Worm (Caenorhabditis elegans) whole organism, young adult: ENCODE measurements around the gene Y116A8A.4.
A peak's percentile ranks its signal among the peaks of the same experiment; 100 is the strongest.
"Not testable (repeated sequence)": the region's sequence is repeated elsewhere in the genome, so short reads cannot be mapped to it uniquely, and the experiment has no call there.

Source experiments
- B0019.2 ChIP-seq: fragments of 200-800 bp; sonication (Bioruptor generic); conservative IDR thresholded peaks from 2 replicates; pipeline ENCODE4 v1.3.6; 2022; ENCODE audit warnings: missing genetic modification reagents, missing genetic modification characterization, missing compliant biosample characterization
- B0336.3 ChIP-seq: fragments of 200-800 bp; sonication (Bioruptor generic); IDR thresholded peaks from 2 replicates; pipeline ENCODE4 v1.3.6; 2022; ENCODE audit warnings: missing genetic modification characterization, missing compliant biosample characterization
- C06A6.2 ChIP-seq: fragments of 200-800 bp; sonication (Bioruptor generic); conservative IDR thresholded peaks from 2 replicates; pipeline ENCODE4 v1.3.6; 2022; ENCODE audit warnings: missing genetic modification characterization, missing compliant biosample characterization
- F37B4.10 ChIP-seq: fragments of 200-800 bp; sonication (Bioruptor generic); IDR thresholded peaks from 2 replicates; pipeline ENCODE4 v1.3.6; 2022; ENCODE audit warnings: missing genetic modification characterization, missing compliant biosample characterization
- K11D2.4 ChIP-seq: fragments of 200-800 bp; sonication (Bioruptor generic); IDR thresholded peaks from 2 replicates; pipeline ENCODE4 v1.3.6; 2022; ENCODE audit warnings: missing genetic modification reagents, missing genetic modification characterization, missing compliant biosample characterization
- K12H6.12 ChIP-seq: fragments of 200-800 bp; sonication (Bioruptor generic); optimal IDR thresholded peaks from 2 replicates; lab custom pipeline; 2018; ENCODE audit warnings: mild to moderate bottlenecking, missing genetic modification characterization, missing compliant biosample characterization
- Y53F4B.3 ChIP-seq: fragments of 200-800 bp; sonication (Bioruptor generic); IDR thresholded peaks from 2 replicates; pipeline ENCODE4 v1.3.6; 2022; ENCODE audit warnings: missing genetic modification reagents, missing genetic modification characterization, missing compliant biosample characterization
- Y53G8AR.9 ChIP-seq: fragments of 200-800 bp; sonication (Bioruptor generic); conservative IDR thresholded peaks from 2 replicates; pipeline ENCODE4 v1.3.6; 2022; ENCODE audit warnings: missing genetic modification reagents, missing genetic modification characterization, missing compliant biosample characterization
- Y56A3A.18 ChIP-seq: fragments of 200-800 bp; sonication (Bioruptor generic); IDR thresholded peaks from 2 replicates; pipeline ENCODE4 v1.3.6; 2022; ENCODE audit warnings: missing genetic modification reagents, missing genetic modification characterization, missing compliant biosample characterization
- Y95B8A.8 ChIP-seq: fragments of 200-800 bp; sonication (Bioruptor generic); IDR thresholded peaks from 2 replicates; pipeline ENCODE4 v1.3.6; 2022; ENCODE audit warnings: missing genetic modification reagents, missing genetic modification characterization, missing compliant biosample characterization
- aptf-2 ChIP-seq: fragments of 200-800 bp; sonication (Bioruptor generic); conservative IDR thresholded peaks from 2 replicates; pipeline ENCODE4 v1.3.6; 2022; ENCODE audit warnings: missing genetic modification reagents, missing genetic modification characterization, missing compliant biosample characterization
- attf-3 ChIP-seq: fragments of 200-800 bp; sonication (Bioruptor generic); conservative IDR thresholded peaks from 2 replicates; pipeline ENCODE4 v1.3.6; 2022; ENCODE audit warnings: missing genetic modification reagents, missing genetic modification characterization, missing compliant biosample characterization
- attf-6 ChIP-seq: fragments of 200-800 bp; sonication (Bioruptor generic); IDR thresholded peaks from 2 replicates; pipeline ENCODE4 v1.3.6; 2022; ENCODE audit warnings: missing genetic modification reagents, missing genetic modification characterization, missing compliant biosample characterization
- bed-1 ChIP-seq: fragments of 200-800 bp; sonication (Bioruptor generic); IDR thresholded peaks from 2 replicates; pipeline ENCODE4 v1.3.6; 2022; ENCODE audit warnings: missing genetic modification reagents, missing genetic modification characterization, missing compliant biosample characterization
- cebp-1 ChIP-seq, 2 experiments: fragments of 200-800 bp in 1 of 2; sonication (Bioruptor generic) in 1 of 2; sonication (generic microtip) in 1 of 2; IDR thresholded peaks in 1 of 2; optimal IDR thresholded peaks in 1 of 2; 2 replicates each; pipeline versions ENCODE4 v1.3.6 to Lab custom; 2017 to 2022; ENCODE audit warnings: missing compliant biosample characterization in 2 of 2, missing genetic modification characterization in 2 of 2, mild to moderate bottlenecking in 1 of 2, missing genetic modification reagents in 1 of 2, moderate library complexity in 1 of 2
- cebp-2 ChIP-seq: fragments of 200-800 bp; sonication (Bioruptor generic); IDR thresholded peaks from 2 replicates; pipeline ENCODE4 v1.3.6; 2022; ENCODE audit warnings: missing genetic modification characterization, missing compliant biosample characterization
- ceh-100 ChIP-seq: fragments of 200-800 bp; sonication (Bioruptor generic); IDR thresholded peaks from 2 replicates; pipeline ENCODE4 v1.3.6; 2022; ENCODE audit warnings: missing genetic modification reagents, missing genetic modification characterization, missing compliant biosample characterization
- chd-7 ChIP-seq: sonication (generic microtip); optimal IDR thresholded peaks from 2 replicates; lab custom pipeline; 2016; ENCODE audit warnings: mild to moderate bottlenecking, missing genetic modification characterization, moderate library complexity, missing compliant biosample characterization
- dox-1 ChIP-seq: fragments of 200-800 bp; sonication (Bioruptor generic); IDR thresholded peaks from 2 replicates; pipeline ENCODE4 v1.3.6; 2022; ENCODE audit warnings: missing genetic modification reagents, missing genetic modification characterization, missing compliant biosample characterization
- egl-44 ChIP-seq: fragments of 200-800 bp; sonication (Bioruptor generic); IDR thresholded peaks from 2 replicates; pipeline ENCODE4 v1.3.6; 2022; ENCODE audit warnings: missing genetic modification reagents, missing genetic modification characterization, missing compliant biosample characterization
- egrh-3 ChIP-seq: fragments of 200-800 bp; sonication (Bioruptor generic); IDR thresholded peaks from 2 replicates; pipeline ENCODE4 v1.3.6; 2022; ENCODE audit warnings: missing genetic modification reagents, missing genetic modification characterization, missing compliant biosample characterization
- ekl-4 ChIP-seq: fragments of 200-800 bp; sonication (Bioruptor generic); IDR thresholded peaks from 2 replicates; pipeline ENCODE4 v1.3.6; 2022; ENCODE audit warnings: missing genetic modification reagents, missing genetic modification characterization, missing compliant biosample characterization
- hmg-1.2 ChIP-seq: fragments of 200-800 bp; sonication (Bioruptor generic); IDR thresholded peaks from 2 replicates; pipeline ENCODE4 v1.3.6; 2022; ENCODE audit warnings: missing genetic modification reagents, missing genetic modification characterization, missing compliant biosample characterization
- hmg-20 ChIP-seq: fragments of 200-800 bp; sonication (Bioruptor generic); IDR thresholded peaks from 2 replicates; pipeline ENCODE4 v1.3.6; 2022; ENCODE audit warnings: missing genetic modification reagents, missing genetic modification characterization, missing compliant biosample characterization
- hsf-1 ChIP-seq: fragments of 200-800 bp; sonication (Bioruptor generic); IDR thresholded peaks from 2 replicates; pipeline ENCODE4 v1.3.6; 2022; ENCODE audit warnings: missing genetic modification reagents, missing genetic modification characterization, missing compliant biosample characterization
- lag-1 ChIP-seq: fragments of 200-800 bp; sonication (Bioruptor generic); IDR thresholded peaks from 2 replicates; pipeline ENCODE4 v1.3.6; 2022; ENCODE audit warnings: missing genetic modification reagents, missing genetic modification characterization, missing compliant biosample characterization
- let-526 ChIP-seq: fragments of 200-800 bp; sonication (Bioruptor generic); IDR thresholded peaks from 2 replicates; pipeline ENCODE4 v1.3.6; 2022; ENCODE audit warnings: missing genetic modification reagents, missing genetic modification characterization, missing compliant biosample characterization
- lin-26 ChIP-seq: fragments of 200-800 bp; sonication (Bioruptor generic); IDR thresholded peaks from 2 replicates; pipeline ENCODE4 v1.3.6; 2022; ENCODE audit warnings: missing genetic modification reagents, missing genetic modification characterization, missing compliant biosample characterization
- lin-54 ChIP-seq: fragments of 200-800 bp; sonication (Bioruptor generic); optimal IDR thresholded peaks from 2 replicates; lab custom pipeline; 2018; ENCODE audit warnings: mild to moderate bottlenecking, missing genetic modification characterization, missing compliant biosample characterization
- madf-6 ChIP-seq: fragments of 200-800 bp; sonication (Bioruptor generic); IDR thresholded peaks from 2 replicates; pipeline ENCODE4 v1.3.6; 2022; ENCODE audit warnings: missing genetic modification reagents, missing genetic modification characterization, missing compliant biosample characterization
- madf-8 ChIP-seq: fragments of 200-800 bp; sonication (Bioruptor generic); conservative IDR thresholded peaks from 2 replicates; pipeline ENCODE4 v1.3.6; 2022; ENCODE audit warnings: missing genetic modification reagents, missing genetic modification characterization, missing compliant biosample characterization
- mcd-1 ChIP-seq: fragments of 200-800 bp; sonication (Bioruptor generic); IDR thresholded peaks from 2 replicates; pipeline ENCODE4 v1.3.6; 2022; ENCODE audit warnings: missing genetic modification reagents, missing genetic modification characterization, missing compliant biosample characterization
- nhr-80 ChIP-seq: sonication (generic microtip); optimal IDR thresholded peaks from 2 replicates; lab custom pipeline; 2016; ENCODE audit warnings: missing genetic modification characterization, missing compliant biosample characterization
- pbrm-1 ChIP-seq: fragments of 200-800 bp; sonication (Bioruptor generic); IDR thresholded peaks from 2 replicates; pipeline ENCODE4 v1.3.6; 2022; ENCODE audit warnings: missing genetic modification reagents, missing genetic modification characterization, missing compliant biosample characterization
- repo-1 ChIP-seq: sonication (generic microtip); optimal IDR thresholded peaks from 2 replicates; lab custom pipeline; 2017; ENCODE audit warnings: mild to moderate bottlenecking, missing genetic modification characterization, missing compliant biosample characterization
- rpc-1 ChIP-seq, 2 experiments: fragments of 150-350 bp in 1 of 2; sonication (generic microtip) in 1 of 2; optimal IDR thresholded peaks; 2 replicates each; lab custom pipeline; 2014 to 2018; ENCODE audit warnings: missing biosample characterization in 1 of 2, missing genetic modification characterization in 1 of 2, missing genetic modification reagents in 1 of 2, missing genotype in 1 of 2
- sea-2 ChIP-seq: fragments of 200-800 bp; sonication (Bioruptor generic); IDR thresholded peaks from 2 replicates; pipeline ENCODE4 v1.3.6; 2022; ENCODE audit warnings: missing genetic modification characterization, missing compliant biosample characterization
- snpc-4 ChIP-seq, 5 experiments: fragments of 150-350 bp in 1 of 5; sonication (generic microtip) in 4 of 5; optimal IDR thresholded peaks; 2 replicates each; lab custom pipeline; 2014 to 2018; ENCODE audit warnings: missing genetic modification characterization in 5 of 5, missing biosample characterization in 3 of 5, antibody characterized with exemption in 2 of 5, mild to moderate bottlenecking in 2 of 5, missing compliant biosample characterization in 2 of 5, missing genotype in 2 of 5, moderate library complexity in 2 of 5, missing genetic modification reagents in 1 of 5
- tbp1 ChIP-seq: fragments of 200-800 bp; sonication (Bioruptor generic); optimal IDR thresholded peaks from 2 replicates; lab custom pipeline; 2018; ENCODE audit warnings: mild to moderate bottlenecking, missing genetic modification characterization, missing compliant biosample characterization
- ztf-18 ChIP-seq: sonication (generic microtip); optimal IDR thresholded peaks from 2 replicates; lab custom pipeline; 2016; ENCODE audit warnings: missing genotype, mild to moderate bottlenecking, missing genetic modification characterization, missing compliant biosample characterization
- ztf-28 ChIP-seq: fragments of 200-800 bp; sonication (Bioruptor generic); IDR thresholded peaks from 2 replicates; pipeline ENCODE4 v1.3.6; 2022; ENCODE audit warnings: missing genetic modification reagents, missing genetic modification characterization, missing compliant biosample characterization
- ztf-6 ChIP-seq: fragments of 200-800 bp; sonication (Bioruptor generic); IDR thresholded peaks from 2 replicates; pipeline ENCODE4 v1.3.6; 2022; ENCODE audit warnings: missing genetic modification reagents, missing genetic modification characterization, missing compliant biosample characterization

Y116A8A.4 gene

DNA sequence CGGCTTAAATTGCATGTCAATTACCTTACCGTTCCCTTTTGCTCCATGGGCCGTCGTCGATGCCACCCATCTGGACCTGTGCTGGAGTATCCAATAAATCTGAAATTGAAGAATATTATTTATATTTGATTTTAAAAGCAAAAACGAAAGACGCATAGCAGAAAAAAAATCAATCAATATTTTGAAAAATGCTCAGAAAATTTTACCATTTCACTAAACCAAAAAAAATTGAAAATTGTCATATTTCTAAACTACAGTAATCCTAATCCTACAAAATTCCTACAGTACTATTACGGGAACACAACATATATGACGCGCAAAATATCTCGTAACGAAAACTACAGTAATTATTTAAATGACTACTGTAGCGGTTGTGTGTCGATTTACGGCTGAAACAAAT, 20.2 kb downstream of the Y116A8A.4 start, which contains the start of gene Y116A8A.150:
Gene Y116A8A.150 (minus strand): TSS at position 101 of the 400 bp plus-strand sequence.
- not testable (repeated sequence) for TF ChIP-seq hsf-1 (GFP tag; lab: Robert Waterston, UW); tbp1 (GFP tag; lab: Kevin White, UChicago); lin-54 (GFP tag; lab: Kevin White, UChicago)

DNA sequence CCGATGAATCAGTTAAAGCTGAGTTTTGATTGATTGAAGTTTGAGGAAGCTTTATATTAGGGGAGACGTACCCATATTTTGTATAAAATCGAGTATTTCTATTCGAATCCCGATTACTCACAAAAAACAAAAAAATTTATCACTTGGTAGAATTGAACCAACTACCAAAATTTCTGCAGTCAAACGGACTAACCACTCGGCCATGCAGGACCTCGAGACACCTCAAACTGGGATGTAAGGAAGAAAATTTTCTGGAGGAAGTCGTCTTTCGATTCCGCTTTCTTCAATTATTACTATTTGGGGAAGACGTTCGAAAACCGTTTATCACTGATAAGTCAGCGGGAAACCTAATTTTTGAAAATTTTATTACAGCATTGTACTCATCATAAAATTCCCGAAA, 20.9 kb downstream of the Y116A8A.4 start:
- TF ChIP-seq tbp1 (GFP tag; lab: Kevin White, UChicago): peak; percentile 81
- TF ChIP-seq attf-6 (GFP tag; lab: Robert Waterston, UW): peak; percentile 87
- not testable (repeated sequence) for TF ChIP-seq snpc-4 (GFP tag; optimal IDR thresholded peaks at IDR 0.05; lab: Kevin White, UChicago); rpc-1 (optimal IDR thresholded peaks at IDR 0.05; lab: Kevin White, UChicago)
- TF ChIP-seq snpc-4 (tag; optimal IDR thresholded peaks at IDR 0.05; lab: Kevin White, UChicago): peak in 1 of 4 experiments; percentile 61
- peak; percentile 47 for TF ChIP-seq rpc-1 (tag; optimal IDR thresholded peaks at IDR 0.05; lab: Kevin White, UChicago)
- peak; percentile 65 for TF ChIP-seq lin-26
- TF ChIP-seq hmg-1.2: peak; percentile 9; the same call in 1 of the 2 replicates

DNA sequence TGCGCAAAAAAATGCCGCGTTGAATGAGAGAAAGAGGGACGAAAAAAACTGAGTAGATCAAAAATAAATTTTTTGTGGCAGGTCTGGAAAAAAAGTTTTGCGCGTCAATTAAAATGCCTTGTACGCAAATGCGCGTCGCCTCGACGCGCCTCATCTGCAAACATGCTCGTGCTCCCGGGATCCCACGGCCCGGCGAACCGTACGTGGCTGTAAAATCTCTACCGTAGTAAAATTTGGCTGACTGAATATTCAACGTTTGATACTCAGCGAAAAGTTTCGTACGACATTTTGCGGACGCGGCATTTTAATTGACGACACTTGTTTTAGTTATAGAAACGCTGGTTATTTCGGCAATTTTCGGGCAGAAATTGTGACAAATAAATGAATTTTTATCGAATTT, 22.7 kb downstream of the Y116A8A.4 start:
- TF ChIP-seq egl-44 (peak; percentile 95), ztf-6 (GFP tag; lab: Robert Waterston, UW) (peak; percentile 84), cebp-2 (GFP tag; lab: Robert Waterston, UW) (peak; percentile 98), B0019.2 (GFP tag; lab: Robert Waterston, UW) (peak; percentile 86), K12H6.12 (peak; percentile 15), let-526 (GFP tag; lab: Robert Waterston, UW) (peak; percentile 94), aptf-2 (GFP tag; lab: Robert Waterston, UW) (peak; percentile 93), cebp-1 (GFP tag; IDR thresholded peaks at IDR 0.05; lab: Robert Waterston, UW) (peak; percentile 93), cebp-1 (tag; optimal IDR thresholded peaks at IDR 0.05; lab: Kevin White, UChicago) (peak; percentile 80), ztf-18 (tag; lab: Kevin White, UChicago) (peak; percentile 49), madf-6 (peak; percentile 94), egrh-3 (GFP tag; lab: Robert Waterston, UW) (peak; percentile 82), bed-1 (GFP tag; lab: Robert Waterston, UW) (peak; percentile 93), ekl-4 (GFP tag; lab: Robert Waterston, UW) (peak; percentile 98), C06A6.2 (peak; percentile 96), ceh-100 (GFP tag; lab: Robert Waterston, UW) (peak; percentile 90), pbrm-1 (GFP tag; lab: Robert Waterston, UW) (peak; percentile 98), B0336.3 (GFP tag; lab: Robert Waterston, UW) (peak; percentile 76), Y95B8A.8 (GFP tag; lab: Robert Waterston, UW) (peak; percentile 98), F37B4.10 (GFP tag; lab: Robert Waterston, UW) (peak; percentile 100), hmg-20 (GFP tag; lab: Robert Waterston, UW) (peak; percentile 90), dox-1 (GFP tag; lab: Robert Waterston, UW) (peak; percentile 100), lin-26 (peak; percentile 78), lin-54 (GFP tag; lab: Kevin White, UChicago) (peak; percentile 71), chd-7 (tag; lab: Kevin White, UChicago) (peak; percentile 16), K11D2.4 (GFP tag; lab: Robert Waterston, UW) (peak; percentile 97), Y53G8AR.9 (GFP tag; lab: Robert Waterston, UW) (peak; percentile 99), madf-8 (GFP tag; lab: Robert Waterston, UW) (peak; percentile 84), mcd-1 (GFP tag; lab: Robert Waterston, UW) (peak; percentile 99), repo-1 (tag; lab: Kevin White, UChicago) (peak; percentile 43), ztf-28 (GFP tag; lab: Robert Waterston, UW) (peak; percentile 94), attf-6 (GFP tag; lab: Robert Waterston, UW) (peak; percentile 97), Y56A3A.18 (peak; percentile 97), nhr-80 (tag; lab: Kevin White, UChicago) (peak; percentile 28), sea-2 (GFP tag; lab: Robert Waterston, UW) (peak; percentile 90), Y53F4B.3 (peak; percentile 74), hsf-1 (GFP tag; lab: Robert Waterston, UW) (peak; percentile 89), attf-3 (GFP tag; lab: Robert Waterston, UW) (peak; percentile 85), tbp1 (GFP tag; lab: Kevin White, UChicago) (peak; percentile 54), lag-1 (GFP tag; lab: Robert Waterston, UW) (peak; percentile 89)
